Worm (Caenorhabditis elegans) whole organism, early embryonic: ENCODE data around the gene mom-1.

ENCODE experiments used
- B0310.2 ChIP-seq: sonication (generic microtip); optimal IDR thresholded peaks from 2 replicates; lab custom pipeline; 2016; ENCODE audit warnings: mild to moderate bottlenecking, missing genetic modification characterization, missing compliant biosample characterization
- F13C5.2 ChIP-seq: sonication (generic microtip); optimal IDR thresholded peaks from 2 replicates; lab custom pipeline; 2017; ENCODE audit warnings: mild to moderate bottlenecking, missing genetic modification characterization, inconsistent platforms, missing compliant biosample characterization
- aly-1 ChIP-seq: sonication (generic microtip); optimal IDR thresholded peaks from 2 replicates; lab custom pipeline; 2016; ENCODE audit warnings: missing genetic modification characterization, missing compliant biosample characterization
- ama-1 ChIP-seq: fragments of 150-350 bp; optimal IDR thresholded peaks from 2 replicates; lab custom pipeline; 2014
- ceh-13 ChIP-seq: fragments of 200-800 bp; sonication (Bioruptor generic); optimal IDR thresholded peaks from 2 replicates; lab custom pipeline; 2018; ENCODE audit warnings: mild to moderate bottlenecking, missing genetic modification characterization, missing compliant biosample characterization
- ceh-36 ChIP-seq: sonication (generic microtip); optimal IDR thresholded peaks from 2 replicates; lab custom pipeline; 2016; ENCODE audit warnings: missing genetic modification characterization, inconsistent platforms, missing compliant biosample characterization
- ets-7 ChIP-seq: sonication (generic microtip); optimal IDR thresholded peaks from 2 replicates; lab custom pipeline; 2016; ENCODE audit warnings: missing genotype, missing genetic modification characterization, missing compliant biosample characterization
- flt-1 ChIP-seq: fragments of 200-800 bp; sonication (Bioruptor generic); IDR thresholded peaks from 2 replicates; pipeline ENCODE4 v1.3.6; 2022; ENCODE audit warnings: missing genetic modification characterization, missing compliant biosample characterization
- hmbx-1 ChIP-seq: sonication (generic microtip); optimal IDR thresholded peaks from 2 replicates; lab custom pipeline; 2016; ENCODE audit warnings: mild to moderate bottlenecking, missing genetic modification characterization, missing compliant biosample characterization
- hmg-4 ChIP-seq: fragments of 200-800 bp; sonication (Bioruptor generic); optimal IDR thresholded peaks from 2 replicates; lab custom pipeline; 2018; ENCODE audit warnings: mild to moderate bottlenecking, missing genetic modification characterization, missing compliant biosample characterization
- hnd-1 ChIP-seq: sonication (generic microtip); optimal IDR thresholded peaks from 2 replicates; lab custom pipeline; 2016; ENCODE audit warnings: missing genetic modification characterization, missing compliant biosample characterization
- pes-1 ChIP-seq: fragments of 200-800 bp; sonication (Bioruptor generic); IDR thresholded peaks from 2 replicates; pipeline ENCODE4 v1.3.6; 2022; ENCODE audit warnings: missing genetic modification reagents, missing genetic modification characterization, missing compliant biosample characterization
- scrt-1 ChIP-seq: fragments of 200-800 bp; sonication (Bioruptor generic); IDR thresholded peaks from 2 replicates; pipeline ENCODE4 v1.3.6; 2022; ENCODE audit warnings: missing genetic modification characterization, missing compliant biosample characterization
- sea-1 ChIP-seq: fragments of 200-800 bp; sonication (Bioruptor generic); conservative IDR thresholded peaks from 2 replicates; pipeline ENCODE4 v1.3.6; 2022; ENCODE audit warnings: missing genetic modification characterization, missing compliant biosample characterization
- tbx-11 ChIP-seq: fragments of 200-800 bp; sonication (Bioruptor generic); IDR thresholded peaks from 2 replicates; pipeline ENCODE4 v1.3.6; 2022; ENCODE audit warnings: missing genetic modification characterization, missing compliant biosample characterization
- tbx-37 ChIP-seq: fragments of 200-800 bp; sonication (Bioruptor generic); conservative IDR thresholded peaks from 2 replicates; pipeline ENCODE4 v1.3.6; 2022; ENCODE audit warnings: missing genetic modification reagents, missing genetic modification characterization, missing compliant biosample characterization
- tra-4 ChIP-seq: sonication (generic microtip); optimal IDR thresholded peaks from 2 replicates; lab custom pipeline; 2017; ENCODE audit warnings: missing genetic modification characterization, missing compliant biosample characterization

mom-1 gene

ce11 chrX:6320887-6321286 is 28.0 kb downstream of the mom-1 start:
- no peak for TF ChIP-seq sea-1
- TF ChIP-seq pes-1 (GFP tag; lab: Robert Waterston, UW): no peak
- TF ChIP-seq tbx-11 (GFP tag; lab: Robert Waterston, UW): no peak
- no peak for TF ChIP-seq ama-1 (lab: Kevin White, UChicago)
- no peak for TF ChIP-seq ceh-13 (GFP tag; lab: Kevin White, UChicago)
- no peak for TF ChIP-seq hnd-1 (tag; lab: Kevin White, UChicago)
- no peak for TF ChIP-seq hmbx-1 (tag; lab: Kevin White, UChicago)

DNA sequence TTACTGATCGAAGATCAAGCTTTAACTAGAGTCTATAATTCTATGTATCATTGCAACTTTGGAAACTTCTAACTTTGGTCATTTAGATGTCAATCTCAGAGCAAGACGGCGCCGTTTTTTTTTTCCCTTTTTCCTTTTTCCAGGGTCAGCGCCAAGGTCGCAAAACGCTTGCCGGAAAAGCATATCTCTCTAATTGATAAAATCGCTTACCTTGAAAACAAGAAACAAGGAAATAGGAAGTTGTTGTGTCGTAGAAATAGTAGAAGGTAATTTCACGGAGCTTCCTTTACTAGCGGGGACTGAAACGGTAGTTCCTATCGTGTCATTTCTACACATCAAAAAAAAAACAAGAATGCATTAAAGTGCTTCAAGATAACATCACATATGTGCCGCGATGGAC is 28.5 kb downstream of the mom-1 start:
- no peak for TF ChIP-seq flt-1 (GFP tag; lab: Robert Waterston, UW)
- no peak for TF ChIP-seq sea-1
- no peak for TF ChIP-seq ceh-36 (tag; lab: Kevin White, UChicago)
- TF ChIP-seq aly-1 (tag; lab: Kevin White, UChicago): no peak
- TF ChIP-seq ama-1 (lab: Kevin White, UChicago): no peak
- TF ChIP-seq hmg-4 (GFP tag; lab: Kevin White, UChicago): no peak
- no peak for TF ChIP-seq pes-1 (GFP tag; lab: Robert Waterston, UW)
- TF ChIP-seq ets-7 (tag; lab: Kevin White, UChicago): no peak
- TF ChIP-seq F13C5.2 (tag; lab: Kevin White, UChicago): no peak
- TF ChIP-seq B0310.2 (tag; lab: Kevin White, UChicago): no peak
- no peak for TF ChIP-seq tbx-11 (GFP tag; lab: Robert Waterston, UW)
- no peak for TF ChIP-seq ceh-13 (GFP tag; lab: Kevin White, UChicago)
- no peak for TF ChIP-seq scrt-1 (GFP tag; lab: Robert Waterston, UW)
- TF ChIP-seq hmbx-1 (tag; lab: Kevin White, UChicago): no peak
- TF ChIP-seq hnd-1 (tag; lab: Kevin White, UChicago): no peak
- TF ChIP-seq tbx-37 (GFP tag; lab: Robert Waterston, UW): no peak
- no peak for TF ChIP-seq tra-4 (tag; lab: Kevin White, UChicago)

DNA sequence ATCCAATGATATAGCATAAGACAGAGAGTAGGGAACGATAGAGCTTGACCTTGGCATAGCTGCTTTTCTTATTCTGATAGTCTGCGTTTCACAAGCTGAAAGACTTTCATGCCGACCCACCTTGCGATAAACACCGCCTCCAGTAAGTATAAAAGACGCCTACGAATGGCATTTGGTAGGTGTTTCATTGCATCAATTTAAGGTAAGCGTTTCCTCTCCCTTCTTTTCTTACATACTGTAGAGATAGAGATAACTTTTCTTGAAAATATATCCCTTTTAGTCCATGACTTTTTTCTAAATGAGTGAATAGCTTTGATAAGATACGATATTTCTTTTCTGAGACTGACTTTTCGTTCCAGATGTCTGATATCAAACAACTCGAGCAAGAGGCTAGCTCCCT is 30.2 kb downstream of the mom-1 start, which contains the start of gene col-167:
col-167 (plus strand) TSS at position 360 of the 400 bp plus-strand sequence.
- TF ChIP-seq hmg-4 (GFP tag; lab: Kevin White, UChicago) (no peak), ets-7 (tag; lab: Kevin White, UChicago) (no peak), tbx-11 (GFP tag; lab: Robert Waterston, UW) (no peak), hnd-1 (tag; lab: Kevin White, UChicago) (no peak), tra-4 (tag; lab: Kevin White, UChicago) (no peak), B0310.2 (tag; lab: Kevin White, UChicago) (no peak), hmbx-1 (tag; lab: Kevin White, UChicago) (no peak), pes-1 (GFP tag; lab: Robert Waterston, UW) (no peak), ceh-36 (tag; lab: Kevin White, UChicago) (no peak), ama-1 (lab: Kevin White, UChicago) (no peak), ceh-13 (GFP tag; lab: Kevin White, UChicago) (no peak)

- no peak for TF ChIP-seq hmg-4 (GFP tag; lab: Kevin White, UChicago)
- TF ChIP-seq ceh-36 (tag; lab: Kevin White, UChicago): no peak
- no peak for TF ChIP-seq ama-1 (lab: Kevin White, UChicago)
- no peak for TF ChIP-seq tra-4 (tag; lab: Kevin White, UChicago)
Measured at ce11 chrX:6326088-6326487, 33.2 kb downstream of the mom-1 start, which contains the start of gene col-168. col-168 (plus strand) TSS chrX:6326388.

DNA sequence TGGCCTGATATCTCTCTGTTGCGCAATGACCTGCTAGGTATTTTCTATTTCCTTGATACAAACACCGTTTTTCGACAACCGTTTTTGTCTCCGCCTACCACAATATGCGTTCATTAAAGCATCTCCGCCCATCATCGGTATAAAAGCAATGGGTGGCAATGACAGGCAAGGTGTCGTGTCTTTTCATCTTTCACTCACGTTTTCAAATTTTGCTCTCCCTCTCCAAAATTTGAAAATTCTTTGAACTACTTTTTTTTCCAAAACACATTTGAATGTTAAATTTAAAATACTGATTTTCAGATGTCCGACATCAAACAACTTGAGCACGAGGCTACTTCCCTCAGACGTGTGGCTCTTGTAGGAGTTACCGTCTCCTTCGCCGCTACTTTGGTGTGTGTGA is 35.9 kb downstream of the mom-1 start, which contains the start of gene col-169:
col-169 (plus strand) TSS at position 301 of the 400 bp plus-strand sequence.
- TF ChIP-seq F13C5.2 (tag; lab: Kevin White, UChicago): no peak
- no peak for TF ChIP-seq hnd-1 (tag; lab: Kevin White, UChicago)
- TF ChIP-seq ceh-36 (tag; lab: Kevin White, UChicago): no peak
- no peak for TF ChIP-seq tbx-37 (GFP tag; lab: Robert Waterston, UW)
- TF ChIP-seq ama-1 (lab: Kevin White, UChicago): no peak
- TF ChIP-seq flt-1 (GFP tag; lab: Robert Waterston, UW): no peak

- TF ChIP-seq tbx-11 (GFP tag; lab: Robert Waterston, UW) (no peak), ceh-13 (GFP tag; lab: Kevin White, UChicago) (no peak), F13C5.2 (tag; lab: Kevin White, UChicago) (no peak), B0310.2 (tag; lab: Kevin White, UChicago) (no peak), sea-1 (no peak), scrt-1 (GFP tag; lab: Robert Waterston, UW) (no peak), tra-4 (tag; lab: Kevin White, UChicago) (no peak), ets-7 (tag; lab: Kevin White, UChicago) (no peak), flt-1 (GFP tag; lab: Robert Waterston, UW) (no peak), hmg-4 (GFP tag; lab: Kevin White, UChicago) (no peak)
Measured at ce11 chrX:6331409-6331808, 38.5 kb downstream of the mom-1 start, which contains the start of gene col-170. col-170 (plus strand) TSS chrX:6331709.

ce11 chrX:6333998-6334397 is 41.1 kb downstream of the mom-1 start, which contains the start of gene col-171:
col-171 (plus strand) TSS chrX:6334298.
- TF ChIP-seq tra-4 (tag; lab: Kevin White, UChicago) (no peak), hnd-1 (tag; lab: Kevin White, UChicago) (no peak), sea-1 (no peak), hmbx-1 (tag; lab: Kevin White, UChicago) (no peak), hmg-4 (GFP tag; lab: Kevin White, UChicago) (no peak)

DNA sequence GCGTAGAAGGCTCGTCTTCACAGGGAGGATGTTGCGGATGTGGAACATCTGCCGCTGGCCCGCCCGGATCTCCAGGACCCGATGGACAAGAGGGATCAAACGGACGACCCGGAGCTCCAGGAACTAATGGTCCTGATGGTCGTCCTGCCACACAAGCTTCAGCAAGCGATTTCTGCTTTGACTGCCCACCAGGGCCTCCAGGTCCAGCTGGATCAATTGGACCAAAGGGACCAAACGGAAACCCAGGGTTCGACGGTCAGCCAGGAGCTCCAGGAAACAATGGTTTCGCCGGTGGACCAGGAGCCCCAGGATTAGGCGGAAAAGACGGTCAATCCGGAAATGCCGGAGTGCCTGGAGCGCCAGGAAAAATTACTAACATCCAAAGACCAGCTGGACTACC is 41.7 kb downstream of the mom-1 start:
- TF ChIP-seq B0310.2 (tag; lab: Kevin White, UChicago): no peak
- TF ChIP-seq scrt-1 (GFP tag; lab: Robert Waterston, UW): no peak
- TF ChIP-seq tbx-37 (GFP tag; lab: Robert Waterston, UW): no peak
- TF ChIP-seq ceh-13 (GFP tag; lab: Kevin White, UChicago): no peak
- no peak for TF ChIP-seq F13C5.2 (tag; lab: Kevin White, UChicago)
- no peak for TF ChIP-seq hmg-4 (GFP tag; lab: Kevin White, UChicago)
